Worm (Caenorhabditis elegans): ENCODE results near the gene T16G1.3.

ce11 chrV:12895772-12896171 is 48.4 kb downstream of the T16G1.3 start, which contains the start of gene ttbk-7:
- no peak for TF ChIP-seq gei-8 (GFP tag; optimal IDR thresholded peaks at IDR 0.05)
- TF ChIP-seq R02D3.7 (tag; optimal IDR thresholded peaks at IDR 0.05): no peak
- no peak for TF ChIP-seq ama-1 (optimal IDR thresholded peaks at IDR 0.05)
- no peak for TF ChIP-seq saeg-2 (GFP tag; IDR thresholded peaks at IDR 0.05)
- no peak for TF ChIP-seq F49E8.2 (tag; optimal IDR thresholded peaks at IDR 0.05; ENCODE audit: borderline replicate concordance)
- TF ChIP-seq unc-39 (tag; optimal IDR thresholded peaks at IDR 0.05): no peak
- TF ChIP-seq zfp-3 (GFP tag; conservative IDR thresholded peaks at IDR 0.05): no peak
- no peak for TF ChIP-seq sdz-12 (GFP tag; optimal IDR thresholded peaks at IDR 0.05)
- no peak for TF ChIP-seq nhr-77 (tag; optimal IDR thresholded peaks at IDR 0.05)
- TF ChIP-seq nhr-11 (tag; optimal IDR thresholded peaks at IDR 0.05): no peak
- no peak for TF ChIP-seq lin-15B (tag; optimal IDR thresholded peaks at IDR 0.05)
- no peak for TF ChIP-seq spr-1 (tag; optimal IDR thresholded peaks at IDR 0.05)
- TF ChIP-seq unc-62 (GFP tag; optimal IDR thresholded peaks at IDR 0.05 in 1 of 2): peak in 1 of 2 experiments; percentile 61
- no peak for TF ChIP-seq unc-62 (tag; optimal IDR thresholded peaks at IDR 0.05)

All from whole organism, L4 larva.